Fruit fly (Drosophila melanogaster) Kc167 (cell line): Measurements from ENCODE around the gene CG15475.

Experiments used
- Myc ChIP-seq: fragments of >200 bp; optimal IDR thresholded peaks from 2 replicates; lab custom pipeline; 2017; ENCODE audit warnings: missing external identifiers
- Sin3A ChIP-seq: fragments of >200 bp; optimal IDR thresholded peaks from 2 replicates; lab custom pipeline; 2018; ENCODE audit warnings: missing external identifiers
- h ChIP-seq: fragments of >200 bp; optimal IDR thresholded peaks from 3 replicates; lab custom pipeline; 2018; ENCODE audit warnings: missing external identifiers
- insv ChIP-seq: fragments of >200 bp; optimal IDR thresholded peaks from 3 replicates; lab custom pipeline; 2018; ENCODE audit warnings: missing external identifiers
- psq ChIP-seq: fragments of >200 bp; optimal IDR thresholded peaks from 2 replicates; lab custom pipeline; 2017; ENCODE audit warnings: missing external identifiers
- ttk ChIP-seq: sonication (Bioruptor generic); optimal IDR thresholded peaks from 2 replicates; lab custom pipeline; 2017; ENCODE audit warnings: missing external identifiers

CG15475 gene

DNA sequence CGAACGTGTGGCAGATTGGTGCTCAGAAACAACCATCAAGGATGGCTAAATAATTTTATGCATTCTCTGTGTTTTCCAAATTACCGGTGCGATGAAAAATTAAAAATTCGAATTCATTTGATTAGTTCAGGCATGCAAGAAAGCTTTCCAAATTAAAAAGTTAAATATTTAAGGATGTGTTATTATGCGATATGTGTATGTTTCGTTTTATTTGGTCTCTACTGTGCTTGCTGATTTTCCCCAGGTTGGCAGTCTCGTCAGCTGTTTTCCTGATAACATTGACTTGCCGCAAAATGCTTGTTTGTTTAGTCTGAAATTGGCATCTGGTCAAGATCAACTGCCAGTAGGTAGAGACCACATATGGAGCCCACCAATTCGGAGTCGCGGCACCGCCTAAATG is 35.6 kb downstream of the CG15475 start, which contains the start of gene CG2611:
CG2611 (plus strand) TSS at position 299 of the 400 bp plus-strand sequence.
- TF ChIP-seq psq (lab: Kevin White, UChicago) (no peak), h (lab: Kevin White, UChicago) (no peak), insv (lab: Kevin White, UChicago) (no peak)

DNA sequence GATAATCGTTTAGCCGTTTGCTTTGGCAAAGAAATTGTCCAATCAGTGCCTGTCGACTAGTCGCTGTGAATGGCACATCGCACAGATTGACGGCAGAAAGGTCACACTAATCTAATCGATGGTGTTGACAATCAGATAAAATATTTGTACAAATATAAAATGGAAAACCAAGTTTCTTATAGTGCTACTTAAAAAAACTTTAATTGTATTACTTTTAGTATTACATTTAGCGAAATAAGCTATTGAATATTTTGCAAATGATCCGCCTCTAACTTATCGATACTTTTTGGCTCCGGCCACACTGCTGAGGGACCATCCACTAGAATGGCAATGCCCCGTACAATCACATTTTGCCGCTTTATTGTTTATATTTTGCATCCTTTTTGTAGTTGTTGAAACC is 41.8 kb downstream of the CG15475 start, which contains the start of the genes brun and CG2614:
brun (minus strand) TSS at position 69 of the 400 bp plus-strand sequence.
CG2614 (plus strand) TSS at position 317 of the 400 bp plus-strand sequence.
- TF ChIP-seq Sin3A (lab: Kevin White, UChicago), result no peak
- TF ChIP-seq insv (lab: Kevin White, UChicago), result no peak
- TF ChIP-seq Myc (lab: Kevin White, UChicago), result no peak
- TF ChIP-seq h (lab: Kevin White, UChicago), result no peak
- TF ChIP-seq ttk (lab: Kevin White, UChicago), result no peak
- no peak for TF ChIP-seq psq (lab: Kevin White, UChicago)

DNA sequence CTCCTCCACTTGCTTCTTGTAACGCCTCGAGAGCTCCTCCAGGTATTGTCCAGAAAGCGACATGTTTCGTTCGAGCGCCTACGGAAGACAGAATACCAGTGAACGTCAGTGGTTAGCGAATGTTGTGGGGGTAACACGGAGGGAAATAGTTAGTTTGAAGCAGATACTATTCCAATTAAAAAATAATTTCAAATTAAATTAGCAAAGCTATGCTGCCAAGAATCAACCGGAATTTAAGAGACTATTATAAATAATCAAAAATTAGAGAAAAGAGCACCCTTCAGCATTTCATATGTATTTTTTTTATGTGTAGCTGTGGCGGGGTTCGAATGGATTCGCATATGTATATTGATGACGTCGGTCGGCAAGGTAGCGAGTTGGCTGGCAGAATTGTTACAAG is 46.7 kb downstream of the CG15475 start:
- no peak for TF ChIP-seq Sin3A (lab: Kevin White, UChicago)
- TF ChIP-seq ttk (lab: Kevin White, UChicago), result no peak

DNA sequence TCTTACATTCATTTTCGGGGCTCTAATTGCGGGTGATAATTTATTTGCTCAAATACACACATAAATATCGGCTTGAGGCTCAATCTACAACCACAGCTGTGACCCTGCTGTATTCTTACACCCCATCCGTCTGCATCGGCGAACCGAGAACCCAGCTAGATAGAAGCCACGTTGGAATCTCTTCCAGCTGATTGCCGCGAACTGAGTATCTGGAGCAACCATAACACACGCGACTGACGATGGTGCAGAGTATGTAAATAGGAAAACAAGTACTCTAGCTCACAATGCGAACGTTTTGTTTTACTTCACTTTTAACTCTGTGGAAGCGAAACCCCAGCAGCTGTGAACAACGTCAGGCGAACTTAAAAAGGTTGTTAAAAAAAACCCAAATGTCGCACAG is 50.1 kb downstream of the CG15475 start:
- no peak for TF ChIP-seq ttk (lab: Kevin White, UChicago)
- TF ChIP-seq insv (lab: Kevin White, UChicago), result no peak
- no peak for TF ChIP-seq h (lab: Kevin White, UChicago)
- no peak for TF ChIP-seq psq (lab: Kevin White, UChicago)
- no peak for TF ChIP-seq Sin3A (lab: Kevin White, UChicago)
- no peak for TF ChIP-seq Myc (lab: Kevin White, UChicago)
